Worm (Caenorhabditis elegans) whole organism, midembryonic: ENCODE measurements around the gene F35E8.6.

Source experiments
- flt-1 ChIP-seq: fragments of 200-800 bp; sonication (Bioruptor generic); IDR thresholded peaks from 2 replicates; pipeline ENCODE4 v1.3.6; 2022; ENCODE audit warnings: missing genetic modification characterization, missing compliant biosample characterization
- tab-1 ChIP-seq: fragments of 200-800 bp; sonication (Bioruptor generic); IDR thresholded peaks from 2 replicates; pipeline ENCODE4 v1.3.6; 2022; ENCODE audit warnings: missing genetic modification characterization, missing compliant biosample characterization
- ztf-29 ChIP-seq: fragments of 200-800 bp; sonication (Bioruptor generic); IDR thresholded peaks from 2 replicates; pipeline ENCODE4 v1.3.6; 2022; ENCODE audit warnings: missing genetic modification reagents, missing genetic modification characterization, missing compliant biosample characterization

ce11 chrV:15912677-15913076 is 729 bp downstream of the F35E8.6 start:
- TF ChIP-seq tab-1 (GFP tag; lab: Robert Waterston, UW) (no peak), ztf-29 (no peak), flt-1 (GFP tag; lab: Robert Waterston, UW) (no peak)
